Fruit fly (Drosophila melanogaster): ENCODE measurements around the gene Ubx.

Ubx gene

dm6 chr3R:16626899-16627432 lies 107.3 kb downstream of the Ubx start (continued):
- peak; percentile 82 for TF ChIP-seq onecut (GFP tag; IDR thresholded peaks at IDR 0.05)

- TF ChIP-seq klu (GFP tag; IDR thresholded peaks at IDR 0.05): no peak
- no peak for TF ChIP-seq gro (GFP tag; optimal IDR thresholded peaks at IDR 0.05)
- no peak for TF ChIP-seq Hsf (GFP tag; optimal IDR thresholded peaks at IDR 0.05)
- no peak for TF ChIP-seq CG16863 (GFP tag; optimal IDR thresholded peaks at IDR 0.05)
- TF ChIP-seq salm (tag; optimal IDR thresholded peaks at IDR 0.05): no peak
- no peak for TF ChIP-seq CG15696 (tag; optimal IDR thresholded peaks at IDR 0.05)
- no peak for TF ChIP-seq mam (GFP tag; optimal IDR thresholded peaks at IDR 0.05)
- TF ChIP-seq Ptx1 (GFP tag; IDR thresholded peaks at IDR 0.05): no peak
- no peak for TF ChIP-seq kni (GFP tag; optimal IDR thresholded peaks at IDR 0.05)
- TF ChIP-seq CG9609 (GFP tag; optimal IDR thresholded peaks at IDR 0.05): no peak
- TF ChIP-seq CG18619 (GFP tag; optimal IDR thresholded peaks at IDR 0.05): no peak
- no peak for TF ChIP-seq h (optimal IDR thresholded peaks at IDR 0.05)
- TF ChIP-seq CG13123 (GFP tag; optimal IDR thresholded peaks at IDR 0.05): no peak
- no peak for TF ChIP-seq dpn (GFP tag; optimal IDR thresholded peaks at IDR 0.05)
- TF ChIP-seq CG2875 (GFP tag; optimal IDR thresholded peaks at IDR 0.05): no peak
- TF ChIP-seq Nf-YA (GFP tag; IDR thresholded peaks at IDR 0.05): no peak
- TF ChIP-seq CG12769 (tag; optimal IDR thresholded peaks at IDR 0.05): no peak
- no peak for TF ChIP-seq CG11247 (GFP tag; IDR thresholded peaks at IDR 0.05)
- TF ChIP-seq disco-r (GFP tag; optimal IDR thresholded peaks at IDR 0.05): no peak
- TF ChIP-seq otp (GFP tag; IDR thresholded peaks at IDR 0.05): no peak
- no peak for TF ChIP-seq Dfd (GFP tag; optimal IDR thresholded peaks at IDR 0.05)
- TF ChIP-seq CG34224 (GFP tag; IDR thresholded peaks at IDR 0.05; ENCODE audit: partially characterized antibody): 0 out of 3 replicates have a peak, but pooled peaks have one; percentile 24
- no peak for TF ChIP-seq CG14667 (GFP tag; IDR thresholded peaks at IDR 0.05)
- TF ChIP-seq chif (GFP tag; optimal IDR thresholded peaks at IDR 0.05): no peak
- 0 out of 3 replicates have a peak, but pooled peaks have one; percentile 27 for TF ChIP-seq ci (GFP tag; IDR thresholded peaks at IDR 0.05)
- TF ChIP-seq HmgZ (tag; optimal IDR thresholded peaks at IDR 0.05): no peak
- no peak for TF ChIP-seq sisA (GFP tag; IDR thresholded peaks at IDR 0.05)
- peak; percentile 54; the same call in 1 of the 2 replicates for TF ChIP-seq crol (GFP tag; IDR thresholded peaks at IDR 0.05)
- TF ChIP-seq chinmo (GFP tag; IDR thresholded peaks at IDR 0.05; ENCODE audit: partially characterized antibody): peak; percentile 77; the same call in 1 of the 4 replicates
- no peak for TF ChIP-seq Hr3 (GFP tag; optimal IDR thresholded peaks at IDR 0.05)
- TF ChIP-seq CG12942 (GFP tag; optimal IDR thresholded peaks at IDR 0.05): no peak
- TF ChIP-seq fd96Cb (tag; optimal IDR thresholded peaks at IDR 0.05): no peak
- no peak for TF ChIP-seq CG8478 (optimal IDR thresholded peaks at IDR 0.05)
- no peak for TF ChIP-seq chn (GFP tag; optimal IDR thresholded peaks at IDR 0.05)
- peak; percentile 21 for TF ChIP-seq CG18011 (GFP tag; optimal IDR thresholded peaks at IDR 0.05)
- no peak for TF ChIP-seq lola (GFP tag; optimal IDR thresholded peaks at IDR 0.05)
- no peak for TF ChIP-seq crc (GFP tag; optimal IDR thresholded peaks at IDR 0.05)
- TF ChIP-seq MESR4 (GFP tag; optimal IDR thresholded peaks at IDR 0.05): no peak
- TF ChIP-seq sr (GFP tag; IDR thresholded peaks at IDR 0.05): no peak
- no peak for TF ChIP-seq ab (GFP tag; optimal IDR thresholded peaks at IDR 0.05)
- no peak for TF ChIP-seq CG14965 (GFP tag; optimal IDR thresholded peaks at IDR 0.05; ENCODE audit: borderline replicate concordance)
- no peak for TF ChIP-seq CG4707 (GFP tag; optimal IDR thresholded peaks at IDR 0.05)
- no peak for TF ChIP-seq CG7745 (tag; optimal IDR thresholded peaks at IDR 0.05)
- TF ChIP-seq CG3407 (GFP tag; optimal IDR thresholded peaks at IDR 0.05): no peak
- TF ChIP-seq CG7786 (GFP tag; optimal IDR thresholded peaks at IDR 0.05): no peak
- no peak for TF ChIP-seq odd (GFP tag; optimal IDR thresholded peaks at IDR 0.05)
- peak; percentile 3 for TF ChIP-seq sug (tag; optimal IDR thresholded peaks at IDR 0.05)
- no peak for TF ChIP-seq Fer2 (tag; optimal IDR thresholded peaks at IDR 0.05)
These were observed 108.3 kb downstream of the Ubx start for dm6 chr3R:16625844-16626430.

Measured in whole organism, embryonic.